Fruit fly (Drosophila melanogaster) whole organism, adult: Measurements from ENCODE around the gene CG16790.

Experiments used
- CG12768 ChIP-seq: fragments of 200-800 bp; sonication (Bioruptor generic); optimal IDR thresholded peaks from 2 replicates; lab custom pipeline; 2017; ENCODE audit warnings: missing biosample characterization, missing genetic modification characterization, mild to moderate bottlenecking, moderate library complexity, missing genetic modification reagents
- CG7045 ChIP-seq: fragments of 200-800 bp; sonication (Bioruptor generic); optimal IDR thresholded peaks from 2 replicates; lab custom pipeline; 2017; ENCODE audit warnings: missing biosample characterization, mild to moderate bottlenecking, missing genetic modification characterization
- bab1 ChIP-seq: fragments of 200-800 bp; sonication (Bioruptor generic); optimal IDR thresholded peaks from 3 replicates; lab custom pipeline; 2019; ENCODE audit warnings: missing biosample characterization, mild to moderate bottlenecking, missing genetic modification characterization, moderate library complexity

DNA sequence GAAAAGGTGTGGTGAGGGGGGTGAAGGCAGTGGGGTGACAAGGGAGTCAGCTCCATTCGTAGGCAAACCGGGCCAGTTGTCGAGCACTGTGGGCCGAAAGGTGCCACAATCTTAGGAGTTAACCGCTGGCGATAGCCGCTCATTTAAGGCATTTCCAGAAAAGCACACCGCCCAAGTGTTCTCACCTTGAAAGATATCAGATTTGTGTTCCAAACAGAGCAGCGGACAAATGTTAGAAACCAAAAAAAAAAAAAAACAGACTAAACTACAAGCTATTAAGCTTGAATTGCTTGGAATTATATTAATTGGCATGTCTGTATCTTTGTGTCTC is 24.2 kb upstream of the CG16790 start:
- TF ChIP-seq CG12768 (GFP tag; lab: Kevin White, UChicago) (no peak), CG7045 (GFP tag; lab: Kevin White, UChicago) (no peak), bab1 (GFP tag; lab: Kevin White, UChicago) (no peak)
